Fruit fly (Drosophila melanogaster): ENCODE measurements around the gene CG12182.

DNA sequence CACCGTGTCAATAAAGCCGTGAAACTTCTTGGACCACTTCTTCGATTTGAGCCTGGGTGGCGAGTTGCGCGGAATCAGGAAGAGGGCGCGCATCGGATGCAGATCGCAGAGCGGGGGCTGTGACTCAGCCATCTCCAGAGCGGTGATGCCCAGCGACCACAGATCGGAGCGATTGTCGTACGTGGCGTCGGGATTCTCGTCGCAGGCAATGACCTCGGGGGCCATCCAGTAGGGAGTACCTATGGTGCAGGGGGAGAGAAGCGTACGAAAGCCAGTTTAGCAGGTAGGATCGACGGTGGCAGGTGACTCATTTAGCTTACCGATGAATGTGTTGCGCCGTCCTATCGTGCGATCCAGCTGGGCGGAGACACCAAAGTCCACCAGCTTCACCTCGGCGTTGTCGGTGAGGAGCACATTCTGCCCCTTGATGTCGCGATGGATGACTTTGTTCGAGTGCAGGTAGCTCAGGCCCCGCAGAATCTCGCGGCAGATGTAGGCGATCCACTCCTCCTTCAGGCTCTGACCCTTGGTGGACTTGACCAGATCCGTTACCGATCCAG lies 32.2 kb downstream of the CG12182 start:
- TF ChIP-seq fd85E (GFP tag; optimal IDR thresholded peaks at IDR 0.05) (no peak), pdm3 (GFP tag; optimal IDR thresholded peaks at IDR 0.05) (no peak), dac (GFP tag; optimal IDR thresholded peaks at IDR 0.05) (no peak), CG15336 (GFP tag; IDR thresholded peaks at IDR 0.05) (no peak), CG10631 (GFP tag; optimal IDR thresholded peaks at IDR 0.05) (no peak), CG11762 (GFP tag; optimal IDR thresholded peaks at IDR 0.05; ENCODE audit: insufficient read depth) (no peak), fd59A (GFP tag; optimal IDR thresholded peaks at IDR 0.05) (no peak), fkh (GFP tag; optimal IDR thresholded peaks at IDR 0.05) (no peak), CG1621 (tag; optimal IDR thresholded peaks at IDR 0.05) (no peak), lz (GFP tag; optimal IDR thresholded peaks at IDR 0.05) (no peak)

All from whole organism, prepupa.